Fruit fly (Drosophila melanogaster) whole organism, prepupa: ENCODE measurements around the gene sturkopf.

Experiments used
- Blimp-1 ChIP-seq: fragments of 200-800 bp; sonication (Bioruptor generic); optimal IDR thresholded peaks from 3 replicates; lab custom pipeline; 2017; ENCODE audit warnings: missing biosample characterization, missing genetic modification characterization, mild to moderate bottlenecking, moderate library complexity, missing genetic modification reagents
- CG1621 ChIP-seq: fragments of 200-800 bp; sonication (Bioruptor generic); optimal IDR thresholded peaks from 3 replicates; lab custom pipeline; 2018; ENCODE audit warnings: missing biosample characterization, mild to moderate bottlenecking, missing genetic modification characterization
- CG16779 ChIP-seq: fragments of 200-800 bp; sonication (Bioruptor generic); optimal IDR thresholded peaks from 3 replicates; lab custom pipeline; 2017; ENCODE audit warnings: missing biosample characterization, mild to moderate bottlenecking, missing genetic modification characterization
- CG31627 ChIP-seq: fragments of 200-800 bp; sonication (Bioruptor generic); optimal IDR thresholded peaks from 3 replicates; lab custom pipeline; 2016; ENCODE audit warnings: missing biosample characterization, missing genetic modification characterization
- CG32006 ChIP-seq: fragments of 200-800 bp; sonication (Bioruptor generic); optimal IDR thresholded peaks from 3 replicates; lab custom pipeline; 2017; ENCODE audit warnings: missing biosample characterization, mild to moderate bottlenecking, missing genetic modification characterization
- CG34406 ChIP-seq: fragments of 200-800 bp; sonication (Bioruptor generic); optimal IDR thresholded peaks from 3 replicates; lab custom pipeline; 2016; ENCODE audit warnings: missing biosample characterization, missing genetic modification characterization
- CG6163 ChIP-seq: fragments of 200-800 bp; sonication (Bioruptor generic); IDR thresholded peaks from 3 replicates; pipeline ENCODE4 v1.3.6; 2022; ENCODE audit warnings: missing biosample characterization, missing genetic modification characterization
- CG8632 ChIP-seq: fragments of 200-800 bp; sonication (Bioruptor generic); optimal IDR thresholded peaks from 3 replicates; lab custom pipeline; 2016; ENCODE audit warnings: missing biosample characterization, missing genetic modification characterization
- CG9139 ChIP-seq: fragments of 200-800 bp; sonication (Bioruptor generic); optimal IDR thresholded peaks from 3 replicates; lab custom pipeline; 2017; ENCODE audit warnings: missing biosample characterization, mild to moderate bottlenecking, missing genetic modification characterization
- Gug ChIP-seq: fragments of 200-800 bp; sonication (Bioruptor generic); IDR thresholded peaks from 2 replicates; pipeline ENCODE4 v1.3.6; 2022; ENCODE audit warnings: missing biosample characterization, missing genetic modification characterization
- Smox ChIP-seq: fragments of 200-800 bp; sonication (Bioruptor generic); optimal IDR thresholded peaks from 3 replicates; lab custom pipeline; 2016; ENCODE audit warnings: missing biosample characterization, missing genetic modification characterization
- acj6 ChIP-seq: fragments of 200-800 bp; sonication (Bioruptor generic); optimal IDR thresholded peaks from 3 replicates; lab custom pipeline; 2016; ENCODE audit warnings: missing biosample characterization, missing genetic modification characterization
- topi ChIP-seq: fragments of 200-800 bp; sonication (Bioruptor generic); optimal IDR thresholded peaks from 3 replicates; lab custom pipeline; 2016; ENCODE audit warnings: missing biosample characterization, missing genetic modification characterization
- vri ChIP-seq: fragments of 200-800 bp; sonication (Bioruptor generic); optimal IDR thresholded peaks from 3 replicates; lab custom pipeline; 2016; ENCODE audit warnings: missing biosample characterization, mild to moderate bottlenecking, missing genetic modification characterization

dm6 chr3L:1320230-1320930, 7.2 kb upstream of the sturkopf start:
- TF ChIP-seq acj6 (peak; percentile 51), CG16779 (tag; lab: Kevin White, UChicago) (peak; percentile 10), Blimp-1 (GFP tag; lab: Kevin White, UChicago) (no peak), CG31627 (GFP tag; lab: Kevin White, UChicago) (peak; percentile 39), CG6163 (GFP tag; lab: Robert Waterston, UW) (peak; percentile 35; the same call in 1 of the 3 replicates), Smox (GFP tag; lab: Kevin White, UChicago) (peak; percentile 54), CG32006 (GFP tag; lab: Kevin White, UChicago) (peak; percentile 60), CG34406 (peak; percentile 35), CG8632 (GFP tag; lab: Kevin White, UChicago) (peak; percentile 50), CG9139 (GFP tag; lab: Kevin White, UChicago) (no peak), topi (GFP tag; lab: Kevin White, UChicago) (peak; percentile 60), vri (GFP tag; lab: Kevin White, UChicago) (peak; percentile 57), CG1621 (tag; lab: Kevin White, UChicago) (peak; percentile 19), Gug (GFP tag; lab: Robert Waterston, UW) (peak; percentile 28; the same call in 1 of the 2 replicates)
